Worm (Caenorhabditis elegans) whole organism, L1 larva: ENCODE data around the gene apl-1.

Experiments
- C04F5.9 ChIP-seq: sonication (generic microtip); optimal IDR thresholded peaks from 2 replicates; lab custom pipeline; 2016; ENCODE audit warnings: missing genetic modification characterization, missing compliant biosample characterization
- C16A3.4 ChIP-seq: fragments of 150-350 bp; optimal IDR thresholded peaks from 2 replicates; lab custom pipeline; 2014; ENCODE audit warnings: missing biosample characterization, missing genetic modification characterization
- C34B4.2 ChIP-seq: sonication (generic microtip); optimal IDR thresholded peaks from 2 replicates; lab custom pipeline; 2017; ENCODE audit warnings: mild to moderate bottlenecking, missing genetic modification characterization, missing compliant biosample characterization
- Y116A8C.19 ChIP-seq: sonication (generic microtip); optimal IDR thresholded peaks from 2 replicates; lab custom pipeline; 2016; ENCODE audit warnings: missing compliant biosample characterization, missing genetic modification characterization, borderline replicate concordance
- aha-1 ChIP-seq: fragments of 150-350 bp; optimal IDR thresholded peaks from 2 replicates; lab custom pipeline; 2014; ENCODE audit warnings: missing biosample characterization, missing genetic modification characterization
- alr-1 ChIP-seq: fragments of 200-800 bp; sonication (Bioruptor generic); optimal IDR thresholded peaks from 2 replicates; lab custom pipeline; 2018; ENCODE audit warnings: borderline replicate concordance, mild to moderate bottlenecking, missing genetic modification characterization, missing compliant biosample characterization
- aly-2 ChIP-seq: fragments of 150-350 bp; optimal IDR thresholded peaks from 2 replicates; lab custom pipeline; 2014; ENCODE audit warnings: missing biosample characterization, missing genetic modification characterization
- ceh-8 ChIP-seq: fragments of 200-800 bp; sonication (Bioruptor generic); optimal IDR thresholded peaks from 2 replicates; lab custom pipeline; 2018; ENCODE audit warnings: mild to moderate bottlenecking, missing genetic modification characterization, moderate library complexity, missing compliant biosample characterization
- ceh-82 ChIP-seq, 3 experiments: fragments of 150-350 bp in 1 of 3; sonication (generic microtip) in 2 of 3; optimal IDR thresholded peaks; 2 replicates each; lab custom pipeline; 2014 to 2017; ENCODE audit warnings: missing biosample characterization in 3 of 3, missing genetic modification characterization in 3 of 3
- dsc-1 ChIP-seq: sonication (generic microtip); optimal IDR thresholded peaks from 2 replicates; lab custom pipeline; 2016; ENCODE audit warnings: mild to moderate bottlenecking, missing genetic modification characterization, missing compliant biosample characterization
- efl-3 ChIP-seq: fragments of 200-800 bp; sonication (Bioruptor generic); optimal IDR thresholded peaks from 2 replicates; lab custom pipeline; 2018; ENCODE audit warnings: mild to moderate bottlenecking, missing genetic modification characterization, missing compliant biosample characterization
- elt-2 ChIP-seq: sonication (generic microtip); optimal IDR thresholded peaks from 2 replicates; lab custom pipeline; 2016; ENCODE audit warnings: missing genetic modification characterization, mild to moderate bottlenecking, inconsistent platforms, missing compliant biosample characterization, missing genetic modification reagents
- elt-3 ChIP-seq, 6 experiments: fragments of 150-350 bp in 1 of 6; sonication (generic microtip); optimal IDR thresholded peaks; 2 replicates each; lab custom pipeline; 2017 to 2018; ENCODE audit warnings: missing biosample characterization in 6 of 6, missing genetic modification characterization in 6 of 6, inconsistent platforms in 1 of 6
- fkh-10 ChIP-seq: sonication (generic microtip); optimal IDR thresholded peaks from 2 replicates; lab custom pipeline; 2017; ENCODE audit warnings: missing biosample characterization, missing genetic modification reagents, missing genetic modification characterization
- hlh-17 ChIP-seq: fragments of 200-800 bp; sonication (Bioruptor generic); optimal IDR thresholded peaks from 2 replicates; lab custom pipeline; 2018; ENCODE audit warnings: missing genetic modification characterization, mild to moderate bottlenecking, missing compliant biosample characterization, moderate library complexity, borderline replicate concordance
- hpl-2 ChIP-seq: fragments of 150-350 bp; optimal IDR thresholded peaks from 2 replicates; lab custom pipeline; 2014; ENCODE audit warnings: missing biosample characterization, missing genetic modification reagents, missing genetic modification characterization
- isw-1 ChIP-seq: fragments of 200-800 bp; sonication (Bioruptor generic); IDR thresholded peaks from 2 replicates; pipeline ENCODE4 v1.3.6; 2022; ENCODE audit warnings: missing genetic modification characterization, missing compliant biosample characterization
- jun-1 ChIP-seq: fragments of 150-350 bp; optimal IDR thresholded peaks from 2 replicates; lab custom pipeline; 2014; ENCODE audit warnings: missing biosample characterization, missing genetic modification reagents, missing genetic modification characterization
- lin-13 ChIP-seq: fragments of 150-350 bp; optimal IDR thresholded peaks from 2 replicates; lab custom pipeline; 2014; ENCODE audit warnings: missing biosample characterization, missing genetic modification reagents, missing genetic modification characterization
- lin-14 ChIP-seq: fragments of 200-800 bp; sonication (Bioruptor generic); optimal IDR thresholded peaks from 2 replicates; lab custom pipeline; 2018; ENCODE audit warnings: mild to moderate bottlenecking, missing genetic modification characterization, moderate library complexity, missing compliant biosample characterization
- lin-35 ChIP-seq, 2 experiments: fragments of 150-350 bp; optimal IDR thresholded peaks; 2 replicates each; lab custom pipeline; 2014; ENCODE audit warnings: missing biosample characterization in 2 of 2, missing genetic modification characterization in 2 of 2, missing genetic modification reagents in 2 of 2
- lin-39 ChIP-seq: fragments of 150-350 bp; optimal IDR thresholded peaks from 2 replicates; lab custom pipeline; 2014; ENCODE audit warnings: missing biosample characterization, missing genetic modification reagents, missing genetic modification characterization
- lir-3 ChIP-seq: sonication (generic microtip); optimal IDR thresholded peaks from 2 replicates; lab custom pipeline; 2016; ENCODE audit warnings: mild to moderate bottlenecking, missing genetic modification characterization, moderate library complexity, missing compliant biosample characterization; ENCODE audit not compliant: poor library complexity
- lsy-2 ChIP-seq, 2 experiments: fragments of 150-350 bp; optimal IDR thresholded peaks; 2 replicates each; lab custom pipeline; 2014; ENCODE audit warnings: missing biosample characterization in 2 of 2, missing genetic modification characterization in 2 of 2
- mdl-1 ChIP-seq, 2 experiments: fragments of 150-350 bp; optimal IDR thresholded peaks; 2 replicates each; lab custom pipeline; 2014 to 2017; ENCODE audit warnings: missing biosample characterization in 2 of 2, missing genetic modification characterization in 2 of 2, inconsistent platforms in 1 of 2
- mef-2 ChIP-seq: fragments of 150-350 bp; optimal IDR thresholded peaks from 2 replicates; lab custom pipeline; 2014; ENCODE audit warnings: missing biosample characterization, missing genetic modification characterization
- mep-1 ChIP-seq: fragments of 150-350 bp; optimal IDR thresholded peaks from 2 replicates; lab custom pipeline; 2014; ENCODE audit warnings: missing biosample characterization, missing genetic modification characterization
- nhr-11 ChIP-seq: fragments of 150-350 bp; optimal IDR thresholded peaks from 2 replicates; lab custom pipeline; 2014; ENCODE audit warnings: missing biosample characterization, missing genetic modification characterization
- nhr-237 ChIP-seq: fragments of 150-350 bp; optimal IDR thresholded peaks from 2 replicates; lab custom pipeline; 2014; ENCODE audit warnings: missing biosample characterization, missing genetic modification characterization
- nhr-28 ChIP-seq: fragments of 150-350 bp; optimal IDR thresholded peaks from 2 replicates; lab custom pipeline; 2014; ENCODE audit warnings: missing biosample characterization, missing genetic modification characterization
- nhr-71 ChIP-seq: sonication (generic microtip); optimal IDR thresholded peaks from 2 replicates; lab custom pipeline; 2016; ENCODE audit warnings: mild to moderate bottlenecking, missing genetic modification characterization, moderate library complexity, missing compliant biosample characterization
- nhr-76 ChIP-seq: sonication (generic microtip); optimal IDR thresholded peaks from 2 replicates; lab custom pipeline; 2017; ENCODE audit warnings: missing biosample characterization, missing genetic modification characterization
- nhr-85 ChIP-seq: sonication (generic microtip); peaks from one replicate; lab custom pipeline; 2016; ENCODE audit warnings: missing genetic modification characterization, inconsistent platforms, missing compliant biosample characterization
- pax-3 ChIP-seq: fragments of 200-800 bp; sonication (Bioruptor generic); optimal IDR thresholded peaks from 2 replicates; lab custom pipeline; 2018; ENCODE audit warnings: mild to moderate bottlenecking, missing genetic modification characterization, moderate library complexity, missing compliant biosample characterization
- pqm-1 ChIP-seq: sonication (generic microtip); optimal IDR thresholded peaks from 3 replicates; lab custom pipeline; 2017; ENCODE audit warnings: missing biosample characterization, missing genetic modification characterization
- rnt-1 ChIP-seq: sonication (generic microtip); optimal IDR thresholded peaks from 2 replicates; lab custom pipeline; 2016; ENCODE audit warnings: mild to moderate bottlenecking, missing genetic modification characterization, moderate library complexity, missing compliant biosample characterization
- skn-1 ChIP-seq: fragments of 150-350 bp; optimal IDR thresholded peaks from 2 replicates; lab custom pipeline; 2014; ENCODE audit warnings: missing biosample characterization, missing genetic modification characterization
- sptf-1 ChIP-seq: fragments of 150-350 bp; optimal IDR thresholded peaks from 2 replicates; lab custom pipeline; 2014; ENCODE audit warnings: missing biosample characterization, missing genetic modification characterization
- swsn-7 ChIP-seq: sonication (generic microtip); optimal IDR thresholded peaks from 2 replicates; lab custom pipeline; 2016; ENCODE audit warnings: missing genetic modification characterization, missing compliant biosample characterization
- tlp-1 ChIP-seq: fragments of 150-350 bp; optimal IDR thresholded peaks from 2 replicates; lab custom pipeline; 2014; ENCODE audit warnings: missing biosample characterization, missing genetic modification characterization
- unc-130 ChIP-seq: fragments of 150-350 bp; optimal IDR thresholded peaks from 2 replicates; lab custom pipeline; 2017; ENCODE audit warnings: missing biosample characterization, missing genetic modification characterization, inconsistent platforms
- unc-30 ChIP-seq: sonication (generic microtip); optimal IDR thresholded peaks from 2 replicates; lab custom pipeline; 2017; ENCODE audit warnings: missing biosample characterization, missing genetic modification characterization
- unc-62 ChIP-seq: fragments of 150-350 bp; optimal IDR thresholded peaks from 2 replicates; lab custom pipeline; 2014; ENCODE audit warnings: missing biosample characterization, missing genetic modification reagents, missing genetic modification characterization
- unc-86 ChIP-seq: sonication (generic microtip); optimal IDR thresholded peaks from 2 replicates; lab custom pipeline; 2016; ENCODE audit warnings: missing genetic modification characterization, missing compliant biosample characterization
- vab-15 ChIP-seq: sonication (generic microtip); optimal IDR thresholded peaks from 2 replicates; lab custom pipeline; 2017; ENCODE audit warnings: missing genotype, mild to moderate bottlenecking, missing genetic modification characterization, missing compliant biosample characterization
- zag-1 ChIP-seq: fragments of 150-350 bp; optimal IDR thresholded peaks from 2 replicates; lab custom pipeline; 2014; ENCODE audit warnings: missing biosample characterization, missing genetic modification characterization
- zip-4 ChIP-seq: fragments of 200-800 bp; sonication (Bioruptor generic); optimal IDR thresholded peaks from 2 replicates; lab custom pipeline; 2018; ENCODE audit warnings: mild to moderate bottlenecking, missing genetic modification characterization, moderate library complexity, missing compliant biosample characterization
- ztf-4 ChIP-seq: fragments of 150-350 bp; optimal IDR thresholded peaks from 2 replicates; lab custom pipeline; 2014; ENCODE audit warnings: missing biosample characterization, missing genetic modification characterization

Gene apl-1

DNA sequence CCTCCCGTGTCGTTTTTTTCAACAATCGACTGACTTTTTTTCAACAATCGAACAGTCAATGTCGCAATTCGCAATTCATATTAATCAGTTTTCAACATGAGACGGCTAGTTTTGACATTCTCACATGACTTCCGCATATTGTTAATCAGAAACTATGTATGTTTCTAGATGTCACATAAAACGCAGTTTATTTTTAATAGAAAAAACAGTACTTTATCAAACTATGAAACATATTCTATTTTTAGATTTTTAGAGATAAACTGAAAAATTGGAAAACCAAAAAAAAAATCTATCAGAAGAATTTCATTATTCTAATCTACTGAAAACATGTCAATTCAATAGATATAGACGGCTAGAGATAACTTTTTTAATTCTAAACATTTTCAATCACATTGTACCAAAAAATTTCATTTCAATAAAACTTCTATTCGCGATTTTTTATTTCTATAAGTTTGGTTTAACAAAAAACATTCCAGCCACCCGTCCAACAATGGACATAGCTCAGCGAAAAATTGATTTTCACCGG is 29.2 kb downstream of the apl-1 start, which contains the start of gene pnk-4:
Gene pnk-4 (plus strand): TSS at position 476 of the 526 bp plus-strand sequence.
- TF ChIP-seq lin-35 (GFP tag; optimal IDR thresholded peaks at IDR 0.05; lab: Kevin White, UChicago) (peak in 1 of 2 experiments; percentile 15), ztf-4 (no peak)

DNA sequence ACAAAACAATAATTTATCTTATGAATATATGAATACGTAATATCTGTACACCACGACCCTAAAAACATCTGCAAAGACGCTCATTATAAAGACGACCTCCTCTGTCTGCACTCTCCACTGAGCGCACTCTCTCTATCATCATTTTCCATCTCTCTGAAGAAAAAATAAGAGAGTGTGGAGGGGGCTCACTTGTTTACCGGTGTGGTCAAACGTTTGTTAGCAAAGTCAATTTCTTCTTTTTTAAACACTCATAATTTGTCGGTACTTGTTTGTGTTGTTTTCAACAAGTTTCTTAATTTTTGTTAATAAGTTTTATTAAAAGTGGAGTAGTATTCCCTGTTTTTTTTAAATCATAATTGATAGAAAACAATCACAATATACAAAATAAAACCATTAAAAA is 30.5 kb downstream of the apl-1 start:
- TF ChIP-seq mef-2 (tag; lab: Kevin White, UChicago) (no peak), nhr-71 (tag; lab: Kevin White, UChicago) (no peak), ceh-8 (no peak), zip-4 (GFP tag; lab: Kevin White, UChicago) (no peak), swsn-7 (tag; lab: Kevin White, UChicago) (peak; percentile 12), dsc-1 (no peak), nhr-85 (tag; lab: Kevin White, UChicago) (no peak), rnt-1 (tag; lab: Kevin White, UChicago) (peak; percentile 6), hpl-2 (no peak), jun-1 (no peak), unc-86 (no peak), C04F5.9 (no peak), aha-1 (tag; lab: Kevin White, UChicago) (no peak), pax-3 (no peak), C16A3.4 (no peak), zag-1 (tag; lab: Kevin White, UChicago) (no peak), alr-1 (tag; lab: Kevin White, UChicago) (no peak), lsy-2 (tag; optimal IDR thresholded peaks at IDR 0.05; lab: Kevin White, UChicago) (peak in 1 of 2 experiments; percentile 21), lin-39 (tag; lab: Kevin White, UChicago) (no peak), unc-130 (tag; lab: Kevin White, UChicago) (no peak), lin-35 (GFP tag; optimal IDR thresholded peaks at IDR 0.05; lab: Kevin White, UChicago) (peak in 1 of 2 experiments; percentile 4), Y116A8C.19 (tag; lab: Kevin White, UChicago) (no peak), lin-14 (GFP tag; lab: Kevin White, UChicago) (peak; percentile 49)

DNA sequence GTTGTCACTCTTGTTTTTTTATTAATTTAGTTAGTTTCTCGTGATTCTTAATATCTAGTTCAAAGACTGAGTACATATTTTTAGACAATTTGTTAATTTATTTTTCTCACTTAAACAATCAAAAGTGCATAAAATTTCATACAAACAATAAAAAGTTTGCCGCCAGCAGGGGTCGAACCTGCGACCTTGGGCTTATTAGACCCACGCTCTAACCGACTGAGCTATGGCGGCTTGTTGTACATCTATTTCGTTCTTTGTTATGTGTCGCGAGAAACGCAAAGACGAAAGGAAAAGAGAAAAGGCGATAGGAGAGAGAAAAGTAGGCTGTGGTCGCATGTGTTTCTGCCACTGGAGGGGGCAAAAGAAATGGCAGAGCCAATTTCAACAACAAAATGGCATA is 31.2 kb downstream of the apl-1 start:
- peak; percentile 77 for TF ChIP-seq rnt-1 (tag; lab: Kevin White, UChicago)
- TF ChIP-seq tlp-1 (tag; lab: Kevin White, UChicago), result peak; percentile 80
- TF ChIP-seq vab-15 (tag; lab: Kevin White, UChicago), result peak; percentile 65
- TF ChIP-seq isw-1 (GFP tag; lab: Robert Waterston, UW), result peak; percentile 52
- TF ChIP-seq hlh-17 (GFP tag; lab: Kevin White, UChicago), result no peak
- peak in 1 of 2 experiments; percentile 68 for TF ChIP-seq mdl-1 (tag; optimal IDR thresholded peaks at IDR 0.05; lab: Kevin White, UChicago)
- TF ChIP-seq nhr-237 (tag; lab: Kevin White, UChicago), result no peak
- peak; percentile 90 for TF ChIP-seq dsc-1
- peak; percentile 13 for TF ChIP-seq unc-62
- TF ChIP-seq ceh-82 (tag; optimal IDR thresholded peaks at IDR 0.05; lab: Kevin White, UChicago), result peak; percentile 49 to 83 (median 70)
- peak; percentile 80 for TF ChIP-seq mep-1 (tag; lab: Kevin White, UChicago)
- TF ChIP-seq pax-3, result peak; percentile 59
- peak; percentile 81 for TF ChIP-seq fkh-10 (GFP tag; lab: Kevin White, UChicago)
- peak; percentile 44 for TF ChIP-seq lir-3 (tag; lab: Kevin White, UChicago)
- no peak for TF ChIP-seq efl-3
- TF ChIP-seq nhr-28 (tag; lab: Kevin White, UChicago), result no peak
- TF ChIP-seq aly-2 (tag; lab: Kevin White, UChicago), result peak; percentile 26
- peak; percentile 41 for TF ChIP-seq lin-13
- TF ChIP-seq lin-39 (tag; lab: Kevin White, UChicago), result no peak
- TF ChIP-seq skn-1 (tag; lab: Kevin White, UChicago), result peak; percentile 74
- no peak for TF ChIP-seq C34B4.2 (tag; lab: Kevin White, UChicago)
- no peak for TF ChIP-seq alr-1 (tag; lab: Kevin White, UChicago)
- peak; percentile 11 for TF ChIP-seq nhr-11 (tag; lab: Kevin White, UChicago)
- TF ChIP-seq nhr-71 (tag; lab: Kevin White, UChicago), result peak; percentile 84
- TF ChIP-seq sptf-1 (tag; lab: Kevin White, UChicago), result no peak
- peak in 2 of 6 experiments; percentile 40 to 85 for TF ChIP-seq elt-3 (tag; optimal IDR thresholded peaks at IDR 0.05; lab: Kevin White, UChicago)
- no peak for TF ChIP-seq pqm-1 (tag; lab: Kevin White, UChicago)
- TF ChIP-seq unc-30 (tag; lab: Kevin White, UChicago), result no peak
- peak; percentile 25 for TF ChIP-seq C04F5.9
- peak; percentile 67 to 80 for TF ChIP-seq lsy-2 (tag; optimal IDR thresholded peaks at IDR 0.05; lab: Kevin White, UChicago)
- peak; percentile 59 for TF ChIP-seq elt-2 (tag; lab: Kevin White, UChicago)
- peak; percentile 39 for TF ChIP-seq nhr-76
